Comparison of ENCODE assay signal across 1 fruit fly cellular context in the genomic region with DNA sequence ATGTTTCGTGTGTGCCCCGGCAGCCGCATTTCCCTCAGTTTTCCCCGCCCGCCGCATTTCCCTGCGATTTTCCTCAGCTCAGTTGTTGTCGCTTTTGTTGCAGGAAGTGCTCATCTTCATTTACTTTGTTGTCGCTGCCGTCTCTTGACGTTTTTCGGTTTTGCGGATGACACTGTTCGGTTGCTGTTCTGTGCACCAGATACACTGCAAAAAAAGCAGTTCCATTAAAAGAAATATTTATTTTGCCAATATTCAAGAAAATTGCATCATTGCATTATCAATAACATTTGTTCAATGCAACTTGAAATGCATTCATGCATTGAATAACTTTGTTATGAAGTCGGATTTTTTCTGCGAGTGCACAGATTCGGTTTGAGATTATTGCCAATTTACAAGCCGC.
TF ChIP-seq lines count a peak whose summit lies in the region.

No protein-coding gene starts in this region.

TF ChIP-seq in whole organism, embryonic, 481 proteins besides CTCF, POLR2A, EP300 and RAD21 (continued from another document):
- TF ChIP-seq CG3065 (GFP tag; optimal IDR thresholded peaks at IDR 0.05; lab: Kevin White, UChicago) (no peak), HHEX (GFP tag; optimal IDR thresholded peaks at IDR 0.05; lab: Kevin White, UChicago) (no peak), CG6175 (GFP tag; IDR thresholded peaks at IDR 0.05; lab: Robert Waterston, UW) (no peak), caup (GFP tag; optimal IDR thresholded peaks at IDR 0.05; lab: Kevin White, UChicago; ENCODE audit: severe bottlenecking) (no peak), Awh (GFP tag; IDR thresholded peaks at IDR 0.05; lab: Robert Waterston, UW) (0 out of 2 replicates have a peak, but pooled peaks have one; percentile 23), CG2678 (tag; optimal IDR thresholded peaks at IDR 0.05; lab: Kevin White, UChicago) (peak; percentile 42), Spps (tag; optimal IDR thresholded peaks at IDR 0.05; lab: Kevin White, UChicago) (peak; percentile 48), CG34422 (GFP tag; IDR thresholded peaks at IDR 0.05; lab: Robert Waterston, UW) (no peak), B-H1 (GFP tag; IDR thresholded peaks at IDR 0.05; lab: Robert Waterston, UW) (0 out of 3 replicates have a peak, but pooled peaks have one; percentile 25), crol (GFP tag; IDR thresholded peaks at IDR 0.05; lab: Robert Waterston, UW) (peak; percentile 60), CG32772 (GFP tag; IDR thresholded peaks at IDR 0.05; lab: Robert Waterston, UW) (peak; percentile 50; the same call in 1 of the 2 replicates), CG13296 (GFP tag; optimal IDR thresholded peaks at IDR 0.05; lab: Kevin White, UChicago) (no peak), disco-r (GFP tag; optimal IDR thresholded peaks at IDR 0.05; lab: Kevin White, UChicago) (no peak), CG32532 (GFP tag; IDR thresholded peaks at IDR 0.05; lab: Robert Waterston, UW) (peak; percentile 17; the same call in 1 of the 2 replicates), CG14441 (GFP tag; IDR thresholded peaks at IDR 0.05; lab: Robert Waterston, UW) (peak; percentile 26; the same call in 1 of the 2 replicates), ac (GFP tag; optimal IDR thresholded peaks at IDR 0.05; lab: Kevin White, UChicago) (peak; percentile 40), HLH3B (GFP tag; IDR thresholded peaks at IDR 0.05; lab: Robert Waterston, UW) (peak; percentile 46)
